Fruit fly (Drosophila melanogaster) S2 (cell line): Measurements from ENCODE around the gene Cdc14.

ENCODE experiments used
- CG8478 ChIP-seq: fragments of >200 bp; optimal IDR thresholded peaks from 2 replicates; lab custom pipeline; 2018
- CTCF ChIP-seq, 2 experiments: fragments of >200 bp; optimal IDR thresholded peaks; 2 replicates each; lab custom pipeline; 2018

DNA sequence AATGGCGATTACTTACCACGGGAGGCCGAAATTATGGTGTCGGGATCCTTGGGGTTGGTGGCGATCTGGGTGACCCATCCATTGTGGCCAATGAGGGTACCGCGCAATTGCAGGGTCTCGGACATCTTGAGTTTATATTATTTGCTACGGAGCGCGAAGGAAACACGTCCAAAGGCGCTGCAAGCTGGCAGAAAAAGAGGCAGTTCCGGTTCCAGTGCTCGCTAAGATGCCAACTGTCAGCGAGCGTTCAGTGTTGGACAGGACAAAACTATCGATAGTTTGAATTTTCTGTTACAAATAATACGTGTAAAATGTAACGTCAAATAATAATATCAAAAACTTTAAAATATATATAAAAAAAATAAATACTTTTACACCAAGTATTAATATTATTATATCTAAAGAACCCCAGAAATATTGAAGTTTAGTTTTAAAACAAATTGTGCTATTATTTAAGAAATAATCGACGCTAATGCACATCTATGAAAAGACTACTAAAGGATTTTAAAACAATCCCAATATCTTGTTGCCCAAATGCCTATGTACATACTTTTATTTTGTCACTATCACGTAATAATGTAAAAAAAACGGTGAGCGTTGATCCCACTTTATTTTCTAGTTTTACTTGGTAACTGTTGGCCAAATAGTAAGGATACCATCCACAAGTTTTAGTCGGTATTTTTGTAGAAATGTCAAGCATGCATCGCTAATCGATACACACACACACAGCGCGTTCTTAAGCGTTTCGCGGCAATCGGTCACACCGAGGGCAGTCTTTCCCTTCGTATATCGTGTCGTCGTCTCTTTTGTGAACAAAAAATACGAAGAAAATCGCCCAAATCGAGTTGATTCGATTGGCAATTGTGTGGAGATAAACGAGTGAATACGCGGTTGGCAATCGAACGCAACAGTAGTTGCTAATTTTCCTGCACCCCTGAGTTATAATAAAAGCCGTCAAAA is 16.8 kb upstream of the Cdc14 start, which contains the start of the genes Rack1 and mts:
- no peak for TF ChIP-seq CG8478 (lab: Kevin White, UChicago)
- TF ChIP-seq CTCF (optimal IDR thresholded peaks at IDR 0.05; lab: Kevin White, UChicago), result peak in 1 of 2 experiments; percentile 22
